Worm (Caenorhabditis elegans) whole organism, late embryonic: ENCODE data around the gene F28A10.5.

ENCODE experiments used
- C08G9.2 ChIP-seq: sonication (generic microtip); optimal IDR thresholded peaks from 2 replicates; lab custom pipeline; 2016; ENCODE audit warnings: mild to moderate bottlenecking, missing genetic modification characterization, moderate library complexity, missing compliant biosample characterization
- ama-1 ChIP-seq: fragments of 150-350 bp; optimal IDR thresholded peaks from 2 replicates; lab custom pipeline; 2014
- ceh-14 ChIP-seq: sonication (generic microtip); optimal IDR thresholded peaks from 2 replicates; lab custom pipeline; 2016; ENCODE audit warnings: missing genotype, missing genetic modification characterization, missing compliant biosample characterization
- ceh-19 ChIP-seq: fragments of 200-800 bp; sonication (Bioruptor generic); optimal IDR thresholded peaks from 2 replicates; lab custom pipeline; 2018; ENCODE audit warnings: mild to moderate bottlenecking, missing genetic modification characterization, missing compliant biosample characterization
- ceh-6 ChIP-seq: fragments of 200-800 bp; sonication (Bioruptor generic); optimal IDR thresholded peaks from 2 replicates; lab custom pipeline; 2018; ENCODE audit warnings: mild to moderate bottlenecking, missing genetic modification characterization, missing compliant biosample characterization
- elt-4 ChIP-seq: sonication (generic microtip); optimal IDR thresholded peaks from 2 replicates; lab custom pipeline; 2016; ENCODE audit warnings: missing genetic modification characterization, missing compliant biosample characterization
- ets-4 ChIP-seq: sonication (generic microtip); optimal IDR thresholded peaks from 2 replicates; lab custom pipeline; 2016; ENCODE audit warnings: missing genetic modification characterization, missing compliant biosample characterization
- fax-1 ChIP-seq: sonication (generic microtip); optimal IDR thresholded peaks from 2 replicates; lab custom pipeline; 2016; ENCODE audit warnings: missing genotype, missing genetic modification characterization, missing compliant biosample characterization
- fkh-10 ChIP-seq: fragments of 150-350 bp; optimal IDR thresholded peaks from 2 replicates; lab custom pipeline; 2014; ENCODE audit warnings: missing biosample characterization, missing genetic modification reagents, missing genetic modification characterization
- madf-2 ChIP-seq: sonication (generic microtip); optimal IDR thresholded peaks from 2 replicates; lab custom pipeline; 2017; ENCODE audit warnings: missing genetic modification characterization, missing compliant biosample characterization
- nhr-11 ChIP-seq: fragments of 150-350 bp; optimal IDR thresholded peaks from 2 replicates; lab custom pipeline; 2014; ENCODE audit warnings: missing biosample characterization, missing genetic modification characterization
- npax-4 ChIP-seq: sonication (generic microtip); optimal IDR thresholded peaks from 2 replicates; lab custom pipeline; 2016; ENCODE audit warnings: missing genetic modification characterization, missing compliant biosample characterization
- sox-4 ChIP-seq: sonication (generic microtip); optimal IDR thresholded peaks from 2 replicates; lab custom pipeline; 2017; ENCODE audit warnings: mild to moderate bottlenecking, missing genetic modification characterization, inconsistent platforms, missing compliant biosample characterization
- tbx-2 ChIP-seq: sonication (generic microtip); optimal IDR thresholded peaks from 2 replicates; lab custom pipeline; 2016; ENCODE audit warnings: missing genetic modification characterization, missing compliant biosample characterization

DNA sequence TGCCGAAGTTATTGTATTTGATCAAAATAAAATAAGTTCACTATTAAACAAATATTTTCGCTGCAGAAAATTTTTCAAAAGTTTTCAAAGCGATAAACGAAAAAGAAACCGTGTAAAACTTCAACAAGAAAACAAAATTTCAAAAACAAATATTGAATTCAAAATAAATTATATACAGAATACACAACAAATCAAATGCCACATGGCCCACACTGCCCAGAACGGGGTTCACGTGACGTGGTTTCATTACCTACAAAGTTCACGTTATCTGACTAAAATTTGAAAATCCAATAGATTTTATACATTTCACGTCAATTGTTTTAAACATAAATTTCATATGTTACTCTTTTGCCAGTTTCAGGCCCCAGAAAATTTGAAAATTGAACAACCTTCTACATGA, 29.9 kb downstream of the F28A10.5 start, which contains the start of gene F46F5.7:
- no peak for TF ChIP-seq madf-2
- TF ChIP-seq ceh-19 (GFP tag; lab: Kevin White, UChicago): no peak
- no peak for TF ChIP-seq ama-1
- no peak for TF ChIP-seq ceh-6 (GFP tag; lab: Kevin White, UChicago)
- no peak for TF ChIP-seq C08G9.2 (tag; lab: Kevin White, UChicago)
- no peak for TF ChIP-seq nhr-11 (tag; lab: Kevin White, UChicago)
- TF ChIP-seq ceh-14: no peak
- no peak for TF ChIP-seq ets-4 (tag; lab: Kevin White, UChicago)
- no peak for TF ChIP-seq npax-4 (tag; lab: Kevin White, UChicago)
- no peak for TF ChIP-seq elt-4 (tag; lab: Kevin White, UChicago)
- TF ChIP-seq fkh-10 (GFP tag; lab: Kevin White, UChicago): no peak
- TF ChIP-seq fax-1 (tag; lab: Kevin White, UChicago): no peak
- no peak for TF ChIP-seq tbx-2 (tag; lab: Kevin White, UChicago)
- TF ChIP-seq sox-4 (tag; lab: Kevin White, UChicago): no peak
